Worm (Caenorhabditis elegans) whole organism, midembryonic: ENCODE data around the gene F10D7.4.

Experiments used
- cog-1 ChIP-seq: sonication (generic microtip); optimal IDR thresholded peaks from 2 replicates; lab custom pipeline; 2016; ENCODE audit warnings: missing genetic modification characterization, missing compliant biosample characterization
- flt-1 ChIP-seq: fragments of 200-800 bp; sonication (Bioruptor generic); IDR thresholded peaks from 2 replicates; pipeline ENCODE4 v1.3.6; 2022; ENCODE audit warnings: missing genetic modification characterization, missing compliant biosample characterization
- ref-1 ChIP-seq: fragments of 200-800 bp; sonication (Bioruptor generic); conservative IDR thresholded peaks from 2 replicates; pipeline ENCODE4 v1.3.6; 2022; ENCODE audit warnings: missing genetic modification reagents, missing genetic modification characterization, missing compliant biosample characterization
- ztf-29 ChIP-seq: fragments of 200-800 bp; sonication (Bioruptor generic); IDR thresholded peaks from 2 replicates; pipeline ENCODE4 v1.3.6; 2022; ENCODE audit warnings: missing genetic modification reagents, missing genetic modification characterization, missing compliant biosample characterization

DNA sequence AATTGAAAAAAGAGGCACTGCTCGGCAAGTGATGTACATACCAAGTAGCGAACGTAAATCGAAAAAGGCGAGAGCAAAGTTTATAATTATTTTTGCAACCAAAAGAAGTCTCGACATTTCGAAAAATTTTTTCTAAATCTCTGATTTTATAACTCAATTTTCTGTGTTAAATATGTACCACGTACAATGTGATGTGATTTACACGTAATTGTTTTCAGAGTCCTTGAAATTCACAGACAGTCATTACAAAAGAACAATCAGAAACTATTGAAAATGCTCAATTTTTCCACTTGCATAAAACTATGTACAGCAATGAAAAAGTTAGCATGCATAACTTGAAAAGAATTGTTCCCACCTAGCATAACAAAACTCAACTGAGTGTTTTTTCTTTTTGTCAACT, 21.2 kb upstream of the F10D7.4 start:
- TF ChIP-seq cog-1 (tag; lab: Kevin White, UChicago) (no peak), ref-1 (GFP tag; lab: Robert Waterston, UW) (no peak), ztf-29 (GFP tag; lab: Robert Waterston, UW) (no peak), flt-1 (GFP tag; lab: Robert Waterston, UW) (no peak)
